Worm (Caenorhabditis elegans): ENCODE data around the gene abhd-14.

Gene abhd-14

DNA sequence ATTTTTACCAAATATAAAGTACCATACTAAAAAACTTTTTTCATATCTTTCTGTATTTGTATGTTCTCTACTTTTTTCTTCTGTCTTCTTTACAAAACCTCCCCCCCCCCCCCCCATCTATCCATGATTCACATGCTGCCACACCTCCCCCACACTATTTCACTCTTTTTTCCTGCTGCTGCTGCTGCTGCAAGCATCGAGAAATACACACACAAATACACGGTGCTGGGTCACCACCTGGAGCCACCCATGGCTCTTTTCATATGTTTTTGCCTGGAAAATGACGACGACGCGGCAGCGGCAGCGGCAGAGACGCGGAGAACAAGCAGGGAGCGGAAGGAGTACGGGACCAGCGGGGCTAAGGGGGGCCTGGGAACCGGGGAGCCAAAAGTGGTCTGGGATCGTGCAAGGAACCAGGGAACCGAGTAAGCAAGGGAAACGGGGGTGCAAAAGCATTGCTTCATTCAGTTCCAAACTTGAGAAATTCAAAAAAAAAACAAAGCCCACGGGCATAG is 38.9 kb upstream of the abhd-14 start:
- TF ChIP-seq C34F6.9 (tag; optimal IDR thresholded peaks at IDR 0.05) = no peak
- TF ChIP-seq gmeb-1 (tag; optimal IDR thresholded peaks at IDR 0.05) = no peak
- TF ChIP-seq mdl-1 (tag; optimal IDR thresholded peaks at IDR 0.05) = no peak
- TF ChIP-seq nhr-12 (tag; optimal IDR thresholded peaks at IDR 0.05) = no peak
- TF ChIP-seq ztf-4 (tag; optimal IDR thresholded peaks at IDR 0.05) = no peak
- no peak for TF ChIP-seq ztf-1 (GFP tag; conservative IDR thresholded peaks at IDR 0.05)
- TF ChIP-seq ztf-11 (tag; optimal IDR thresholded peaks at IDR 0.05) = no peak
- TF ChIP-seq F13H6.1 (tag; optimal IDR thresholded peaks at IDR 0.05) = no peak

DNA sequence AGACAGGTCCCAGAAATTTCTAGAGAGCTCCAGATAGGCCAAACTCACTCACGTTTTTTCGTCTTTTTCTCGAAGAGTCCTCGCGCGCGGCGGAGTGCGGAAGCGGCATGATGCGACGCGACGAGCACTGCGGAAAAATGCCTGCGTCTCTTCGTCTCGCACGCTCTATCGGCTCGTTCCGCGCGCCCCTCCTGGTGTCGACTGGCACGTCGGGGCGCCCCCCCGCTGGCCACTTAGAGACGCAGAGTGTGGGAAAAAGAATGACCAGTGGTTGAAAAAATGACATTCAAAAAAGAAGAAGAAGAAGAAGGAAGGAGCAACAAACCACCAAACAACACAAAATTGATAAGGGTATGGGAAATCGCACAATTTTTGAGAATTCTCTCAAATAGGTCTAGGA is 37.6 kb upstream of the abhd-14 start, which contains the start of gene znf-782:
znf-782 (minus strand) TSS at position 96 of the 400 bp plus-strand sequence.
- TF ChIP-seq alr-1 (tag; optimal IDR thresholded peaks at IDR 0.05) (no peak), fos-1 (tag; optimal IDR thresholded peaks at IDR 0.05) (peak; percentile 41), F13H6.1 (tag; optimal IDR thresholded peaks at IDR 0.05) (peak; percentile 75), nhr-129 (tag; optimal IDR thresholded peaks at IDR 0.05) (no peak), zag-1 (tag; optimal IDR thresholded peaks at IDR 0.05) (peak; percentile 8), mdl-1 (tag; optimal IDR thresholded peaks at IDR 0.05) (peak; percentile 38 to 74), lsy-2 (tag; optimal IDR thresholded peaks at IDR 0.05) (peak in 1 of 2 experiments; percentile 19), ceh-16 (tag; optimal IDR thresholded peaks at IDR 0.05) (no peak)

DNA sequence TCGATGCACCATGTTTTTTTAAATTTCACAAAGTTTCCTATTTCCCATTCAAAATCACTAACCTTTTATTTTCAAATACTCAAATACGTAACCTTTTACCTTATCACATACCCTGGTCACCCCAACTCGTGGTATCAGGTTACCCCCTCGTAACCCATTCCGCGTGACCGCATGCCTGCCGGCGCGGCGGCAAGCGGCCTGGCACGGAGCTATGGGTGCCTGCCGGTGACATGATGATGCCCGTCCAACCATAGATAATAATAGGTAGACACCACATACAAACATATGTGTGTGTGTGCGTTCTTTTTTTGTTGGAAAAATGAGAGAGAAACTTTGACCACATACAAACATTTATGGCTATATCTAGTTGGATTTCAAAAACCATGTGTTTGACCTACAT is 35.7 kb upstream of the abhd-14 start:
- TF ChIP-seq blmp-1 (tag; optimal IDR thresholded peaks at IDR 0.05; ENCODE audit: insufficient read depth) = no peak
- TF ChIP-seq sma-9 (GFP tag; optimal IDR thresholded peaks at IDR 0.05) = no peak
- TF ChIP-seq sma-9 (tag; optimal IDR thresholded peaks at IDR 0.05) = no peak
- TF ChIP-seq lin-39 (tag; optimal IDR thresholded peaks at IDR 0.05) = no peak
- TF ChIP-seq sma-3 (GFP tag; optimal IDR thresholded peaks at IDR 0.05) = no peak
- TF ChIP-seq ceh-16 (tag; optimal IDR thresholded peaks at IDR 0.05) = no peak
- no peak for TF ChIP-seq C34F6.9 (tag; optimal IDR thresholded peaks at IDR 0.05)
- TF ChIP-seq elt-3 (tag; optimal IDR thresholded peaks at IDR 0.05) = no peak
- TF ChIP-seq nhr-12 (tag; optimal IDR thresholded peaks at IDR 0.05) = no peak
- no peak for TF ChIP-seq nhr-129 (tag; optimal IDR thresholded peaks at IDR 0.05)
- TF ChIP-seq unc-62 (GFP tag; optimal IDR thresholded peaks at IDR 0.05) = no peak
- no peak for TF ChIP-seq lin-13 (GFP tag; optimal IDR thresholded peaks at IDR 0.05)
- TF ChIP-seq ZK546.5 (tag; optimal IDR thresholded peaks at IDR 0.05) = no peak
- no peak for TF ChIP-seq sem-4 (tag; optimal IDR thresholded peaks at IDR 0.05)
- no peak for TF ChIP-seq lin-11 (tag; optimal IDR thresholded peaks at IDR 0.05)
- TF ChIP-seq skn-1 (tag; optimal IDR thresholded peaks at IDR 0.05) = no peak
- TF ChIP-seq nhr-237 (tag; optimal IDR thresholded peaks at IDR 0.05) = no peak
- no peak for TF ChIP-seq crh-2 (tag; optimal IDR thresholded peaks at IDR 0.05)
- no peak for TF ChIP-seq gmeb-1 (tag; optimal IDR thresholded peaks at IDR 0.05)
- TF ChIP-seq ztf-11 (tag; optimal IDR thresholded peaks at IDR 0.05) = no peak
- no peak for TF ChIP-seq F13H6.1 (tag; optimal IDR thresholded peaks at IDR 0.05)

DNA sequence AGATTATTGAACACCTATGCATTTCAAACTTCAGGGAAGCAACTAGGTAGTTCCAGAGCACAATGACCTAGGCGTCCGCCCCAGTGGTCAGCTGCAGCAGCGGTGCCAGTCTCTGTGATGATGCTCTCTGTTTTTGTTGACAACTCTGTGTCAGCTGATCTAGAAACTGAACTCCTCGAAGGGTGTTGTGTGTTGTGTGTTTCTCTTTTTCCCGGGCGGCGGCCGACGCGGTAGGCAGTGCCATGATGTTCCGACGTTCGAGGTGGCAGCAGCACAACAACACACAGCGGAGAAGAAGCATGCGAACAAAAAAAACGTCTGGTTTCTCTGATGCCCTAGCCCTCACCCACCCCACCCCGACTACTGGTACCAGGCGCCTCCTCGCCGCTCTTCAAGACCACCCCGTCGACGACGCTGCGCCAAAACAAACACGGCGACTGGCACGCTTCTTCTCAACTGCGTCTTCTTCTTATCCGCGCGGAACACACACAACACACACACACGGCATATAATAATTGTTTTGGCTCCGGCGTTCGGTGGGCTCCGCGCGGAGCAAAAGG is 34.5 kb upstream of the abhd-14 start:
- no peak for TF ChIP-seq nhr-6 (tag; optimal IDR thresholded peaks at IDR 0.05)
- TF ChIP-seq sma-3 (GFP tag; optimal IDR thresholded peaks at IDR 0.05) = no peak
- peak; percentile 1 for TF ChIP-seq lin-11 (tag; optimal IDR thresholded peaks at IDR 0.05)
- TF ChIP-seq zag-1 (tag; optimal IDR thresholded peaks at IDR 0.05) = no peak
- no peak for TF ChIP-seq skn-1 (tag; optimal IDR thresholded peaks at IDR 0.05)
- TF ChIP-seq nhr-10 (tag; optimal IDR thresholded peaks at IDR 0.05) = no peak

DNA sequence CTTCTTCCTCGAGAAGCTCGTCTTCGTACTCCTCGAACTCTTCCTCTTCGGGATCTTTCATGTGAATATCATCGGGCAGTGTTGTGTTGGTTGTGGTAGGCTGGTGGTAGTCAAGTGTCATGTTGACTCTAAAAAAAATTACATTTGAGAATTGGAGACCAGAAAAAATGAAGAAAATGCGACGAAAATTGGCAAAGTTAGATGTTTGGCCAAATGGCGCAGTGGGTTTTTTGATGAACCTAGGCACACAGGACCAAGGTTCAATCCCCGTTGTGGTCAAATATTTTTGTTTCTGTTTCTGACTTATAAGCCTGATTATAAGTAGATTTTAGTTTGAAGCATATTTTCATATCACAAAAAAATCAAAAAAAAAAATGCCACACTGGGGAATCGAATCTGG is 33.2 kb upstream of the abhd-14 start:
- no peak for TF ChIP-seq skn-1 (tag; optimal IDR thresholded peaks at IDR 0.05)
- TF ChIP-seq zag-1 (tag; optimal IDR thresholded peaks at IDR 0.05) = no peak
- no peak for TF ChIP-seq elt-1 (tag; optimal IDR thresholded peaks at IDR 0.05)
- TF ChIP-seq egl-27 (tag; optimal IDR thresholded peaks at IDR 0.05) = no peak
- no peak for TF ChIP-seq ceh-82 (tag; optimal IDR thresholded peaks at IDR 0.05)
- no peak for TF ChIP-seq blmp-1 (tag; optimal IDR thresholded peaks at IDR 0.05; ENCODE audit: insufficient read depth)
- TF ChIP-seq nhr-11 (tag; optimal IDR thresholded peaks at IDR 0.05) = no peak
- TF ChIP-seq nhr-21 (tag; optimal IDR thresholded peaks at IDR 0.05) = no peak
- TF ChIP-seq unc-55 (GFP tag; optimal IDR thresholded peaks at IDR 0.05) = no peak
- TF ChIP-seq elt-3 (tag; optimal IDR thresholded peaks at IDR 0.05) = no peak
- no peak for TF ChIP-seq nhr-77 (tag; optimal IDR thresholded peaks at IDR 0.05)
- no peak for TF ChIP-seq ama-1 (optimal IDR thresholded peaks at IDR 0.05)
- no peak for TF ChIP-seq nhr-6 (tag; optimal IDR thresholded peaks at IDR 0.05)

Measured in whole organism, L2 larva.